Worm (Caenorhabditis elegans): ENCODE data around the gene W02A2.9.

The W02A2.9 gene

DNA sequence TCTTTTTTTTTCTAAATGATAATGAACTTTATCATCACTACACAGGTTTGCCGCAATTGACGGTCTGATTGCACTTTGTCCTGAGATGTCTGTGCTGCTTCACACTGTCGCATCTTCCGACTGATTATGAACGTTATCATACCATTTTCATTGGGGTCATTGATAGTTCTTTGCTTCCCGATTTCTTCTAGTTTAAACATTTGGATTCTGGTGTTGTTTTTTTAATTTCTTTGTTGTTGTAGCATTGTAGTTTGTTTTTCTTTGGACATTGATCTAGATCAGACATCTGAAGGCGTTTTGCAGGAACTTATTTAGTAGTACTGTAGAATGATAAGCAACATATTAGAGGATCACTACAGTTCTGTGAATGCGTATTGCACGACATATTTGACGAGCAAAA, 28.7 kb upstream of the W02A2.9 start (continued):
- TF ChIP-seq ztf-22 (GFP tag; optimal IDR thresholded peaks at IDR 0.05) = peak; percentile 46
- no peak for TF ChIP-seq unc-130 (GFP tag; optimal IDR thresholded peaks at IDR 0.05)
- no peak for TF ChIP-seq pha-4 (tag; optimal IDR thresholded peaks at IDR 0.05)
- no peak for TF ChIP-seq B0019.2 (GFP tag; conservative IDR thresholded peaks at IDR 0.05)
- no peak for TF ChIP-seq xnd-1 (tag; optimal IDR thresholded peaks at IDR 0.05)
- 0 out of 2 replicates have a peak, but pooled peaks have one; percentile 26 for TF ChIP-seq let-526 (GFP tag; IDR thresholded peaks at IDR 0.05)

DNA sequence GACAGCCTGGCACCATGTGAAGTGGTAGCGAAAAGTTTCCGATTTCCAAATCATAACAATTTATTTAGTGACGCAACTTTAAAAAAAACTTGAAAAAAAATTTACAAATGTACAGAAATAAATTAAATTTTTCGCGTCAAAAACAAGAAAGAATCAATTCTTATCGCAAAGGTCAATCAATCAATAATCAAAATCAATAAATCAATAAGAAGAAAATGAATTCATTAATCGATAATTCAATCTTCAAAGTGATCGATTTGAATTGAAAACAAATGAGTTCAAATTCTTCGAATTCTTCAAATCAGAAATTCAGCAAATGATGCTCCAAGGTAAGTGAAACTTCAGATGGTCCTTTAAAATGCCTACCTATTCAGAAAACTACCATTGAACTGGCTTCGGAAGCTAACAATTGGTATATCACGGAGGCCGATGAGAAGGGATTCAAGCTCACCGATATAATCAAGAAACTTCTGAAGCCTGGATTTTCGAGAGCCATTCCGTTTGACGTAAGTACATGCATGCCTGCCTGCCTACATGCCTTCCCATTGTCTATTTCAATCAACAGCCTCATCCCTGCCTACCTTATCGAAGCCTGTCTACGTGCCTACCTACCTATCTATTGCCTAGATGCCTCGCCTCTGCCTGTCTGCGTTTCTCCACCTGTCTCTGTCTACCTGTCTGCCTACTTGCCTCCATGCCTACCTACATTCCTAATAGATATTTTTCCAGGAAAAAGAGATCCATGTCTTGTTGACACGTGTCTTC, 27.4 kb upstream of the W02A2.9 start:
- TF ChIP-seq dox-1 (GFP tag; IDR thresholded peaks at IDR 0.05) = 0 out of 2 replicates have a peak, but pooled peaks have one; percentile 8
- peak; percentile 49; the same call in 1 of the 2 replicates for TF ChIP-seq cebp-2 (GFP tag; IDR thresholded peaks at IDR 0.05)
- TF ChIP-seq gei-17 (GFP tag; optimal IDR thresholded peaks at IDR 0.05) = no peak

DNA sequence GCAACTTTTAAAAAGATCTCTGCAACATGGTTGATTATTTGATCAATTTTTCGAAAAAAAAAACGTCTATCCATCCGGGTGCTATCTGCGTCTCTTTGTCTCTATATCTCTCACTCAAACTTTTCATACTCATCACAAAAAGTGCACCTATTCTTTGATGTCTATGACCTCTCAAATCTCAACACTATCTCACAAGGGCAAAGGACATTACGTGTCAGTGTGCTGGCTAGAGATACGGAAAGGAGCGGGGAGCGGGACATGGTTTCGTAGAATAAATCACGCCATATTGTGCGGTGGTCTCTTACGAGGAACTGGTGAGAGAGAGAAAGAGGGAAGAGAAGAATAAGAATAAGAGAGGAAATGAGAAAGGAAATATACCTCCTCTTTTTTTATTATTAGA, 25.0 kb upstream of the W02A2.9 start:
- TF ChIP-seq nhr-120 (GFP tag; IDR thresholded peaks at IDR 0.05) = no peak
- peak; percentile 77 for TF ChIP-seq attf-5 (GFP tag; optimal IDR thresholded peaks at IDR 0.05)
- TF ChIP-seq dox-1 (GFP tag; IDR thresholded peaks at IDR 0.05) = peak; percentile 50; the same call in 1 of the 2 replicates
- no peak for TF ChIP-seq lsy-27 (tag; optimal IDR thresholded peaks at IDR 0.05; ENCODE audit: borderline replicate concordance, insufficient read depth)
- TF ChIP-seq somi-1 (GFP tag; optimal IDR thresholded peaks at IDR 0.05) = peak; percentile 41
- TF ChIP-seq snpc-3.4 (tag; optimal IDR thresholded peaks at IDR 0.05) = peak; percentile 26
- peak in 1 of 3 experiments; percentile 31 for TF ChIP-seq lin-35 (GFP tag; optimal IDR thresholded peaks at IDR 0.05)
- TF ChIP-seq T07F8.4 (tag; optimal IDR thresholded peaks at IDR 0.05) = no peak
- peak; percentile 21 for TF ChIP-seq ceh-27 (GFP tag; optimal IDR thresholded peaks at IDR 0.05)
- TF ChIP-seq zfh-2 (GFP tag; conservative IDR thresholded peaks at IDR 0.05) = peak; percentile 36; the same call in 1 of the 2 replicates
- peak; percentile 57; the same call in 1 of the 2 replicates for TF ChIP-seq mcd-1 (GFP tag; IDR thresholded peaks at IDR 0.05)
- TF ChIP-seq lin-54 (GFP tag; optimal IDR thresholded peaks at IDR 0.05) = peak; percentile 43
- 0 out of 2 replicates have a peak, but pooled peaks have one; percentile 53 for TF ChIP-seq K11D2.4 (GFP tag; IDR thresholded peaks at IDR 0.05)
- TF ChIP-seq B0336.3 (GFP tag; IDR thresholded peaks at IDR 0.05) = peak; percentile 79
- TF ChIP-seq lin-40 (tag; optimal IDR thresholded peaks at IDR 0.05) = peak; percentile 81
- 0 out of 2 replicates have a peak, but pooled peaks have one; percentile 47 for TF ChIP-seq egl-44 (GFP tag; IDR thresholded peaks at IDR 0.05)
- TF ChIP-seq nfyb-1 (GFP tag; IDR thresholded peaks at IDR 0.05) = peak; percentile 79
- TF ChIP-seq ZK185.1 (tag; optimal IDR thresholded peaks at IDR 0.05; ENCODE audit: poor library complexity, severe bottlenecking) = peak; percentile 29
- no peak for TF ChIP-seq snpc-4 (GFP tag; optimal IDR thresholded peaks at IDR 0.05)
- peak in 3 of 4 experiments; percentile 31 to 51 (median 42) for TF ChIP-seq snpc-4 (tag; optimal IDR thresholded peaks at IDR 0.05)
- peak; percentile 51 for TF ChIP-seq ztf-26 (tag; optimal IDR thresholded peaks at IDR 0.05)
- no peak for TF ChIP-seq cebp-1 (GFP tag; IDR thresholded peaks at IDR 0.05)
- peak; percentile 71 for TF ChIP-seq cebp-1 (tag; optimal IDR thresholded peaks at IDR 0.05)
- TF ChIP-seq atf-7 (tag; optimal IDR thresholded peaks at IDR 0.05) = peak; percentile 72
- peak; percentile 57 for TF ChIP-seq tbp1 (GFP tag; optimal IDR thresholded peaks at IDR 0.05)
- peak; percentile 49 for TF ChIP-seq ets-4 (GFP tag; optimal IDR thresholded peaks at IDR 0.05)
- TF ChIP-seq madf-10 (tag; optimal IDR thresholded peaks at IDR 0.05) = peak; percentile 58
- no peak for TF ChIP-seq dpff-1 (tag; optimal IDR thresholded peaks at IDR 0.05)
- TF ChIP-seq C06A6.2 (GFP tag; conservative IDR thresholded peaks at IDR 0.05) = peak; percentile 54
- peak; percentile 60; the same call in 1 of the 2 replicates for TF ChIP-seq Y53G8AR.9 (GFP tag; conservative IDR thresholded peaks at IDR 0.05)
- TF ChIP-seq Y56A3A.18 (GFP tag; IDR thresholded peaks at IDR 0.05) = peak; percentile 52; the same call in 1 of the 2 replicates
- peak; percentile 28 to 68 for TF ChIP-seq let-607 (tag; optimal IDR thresholded peaks at IDR 0.05)
- peak; percentile 15 for TF ChIP-seq ztf-18 (tag; optimal IDR thresholded peaks at IDR 0.05)
- no peak for TF ChIP-seq F52B5.7 (tag; optimal IDR thresholded peaks at IDR 0.05)
- TF ChIP-seq chd-7 (tag; optimal IDR thresholded peaks at IDR 0.05) = peak; percentile 72
